Fruit fly (Drosophila melanogaster) whole organism, embryonic: Measurements from ENCODE around the gene Osi10a.

Experiments used
- Abd-B ChIP-seq: fragments of 200-800 bp; sonication (Bioruptor generic); optimal IDR thresholded peaks from 2 replicates; lab custom pipeline; 2018; ENCODE audit warnings: missing biosample characterization, mild to moderate bottlenecking, missing genetic modification characterization, moderate library complexity
- Adf1 ChIP-seq: fragments of 200-800 bp; sonication (Bioruptor generic); IDR thresholded peaks from 2 replicates; pipeline ENCODE4 v1.3.6; 2022; ENCODE audit warnings: missing biosample characterization, missing genetic modification characterization
- Blimp-1 ChIP-seq: fragments of 200-800 bp; sonication (Bioruptor generic); optimal IDR thresholded peaks from 3 replicates; lab custom pipeline; 2018; ENCODE audit warnings: missing biosample characterization, missing genetic modification characterization, mild to moderate bottlenecking, moderate library complexity, missing genetic modification reagents
- CG10565 ChIP-seq: fragments of 200-800 bp; sonication (Bioruptor generic); optimal IDR thresholded peaks from 3 replicates; lab custom pipeline; 2016; ENCODE audit warnings: missing biosample characterization, mild to moderate bottlenecking, missing genetic modification characterization
- CG11247 ChIP-seq: fragments of 200-800 bp; sonication (Bioruptor generic); IDR thresholded peaks from 2 replicates; pipeline ENCODE4 v1.3.6; 2022; ENCODE audit warnings: missing biosample characterization, missing genetic modification characterization
- CG11456 ChIP-seq: fragments of 200-800 bp; sonication (Bioruptor generic); IDR thresholded peaks from 3 replicates; pipeline ENCODE4 v1.3.6; 2022; ENCODE audit warnings: missing biosample characterization, missing genetic modification characterization
- CG12236 ChIP-seq: fragments of 200-800 bp; sonication (Bioruptor generic); optimal IDR thresholded peaks from 2 replicates; lab custom pipeline; 2016; ENCODE audit warnings: missing biosample characterization, missing genetic modification characterization
- CG15269 ChIP-seq: fragments of 200-800 bp; sonication (Bioruptor generic); optimal IDR thresholded peaks from 2 replicates; lab custom pipeline; 2018; ENCODE audit warnings: missing biosample characterization, mild to moderate bottlenecking, missing genetic modification characterization, moderate library complexity
- CG15514 ChIP-seq: fragments of 200-800 bp; sonication (Bioruptor generic); optimal IDR thresholded peaks from 3 replicates; lab custom pipeline; 2017; ENCODE audit warnings: missing biosample characterization, missing genetic modification characterization, mild to moderate bottlenecking, moderate library complexity, missing genetic modification reagents
- CG15601 ChIP-seq: fragments of 200-800 bp; sonication (Bioruptor generic); optimal IDR thresholded peaks from 3 replicates; lab custom pipeline; 2019; ENCODE audit warnings: missing biosample characterization, mild to moderate bottlenecking, missing genetic modification characterization, moderate library complexity
- CG1647 ChIP-seq: fragments of 200-800 bp; sonication (Bioruptor generic); optimal IDR thresholded peaks from 3 replicates; lab custom pipeline; 2016; ENCODE audit warnings: missing biosample characterization, missing genetic modification characterization
- CG17385 ChIP-seq: fragments of 200-800 bp; sonication (Bioruptor generic); optimal IDR thresholded peaks from 3 replicates; lab custom pipeline; 2018; ENCODE audit warnings: missing biosample characterization, mild to moderate bottlenecking, missing genetic modification characterization
- CG18619 ChIP-seq: fragments of 200-800 bp; sonication (Bioruptor generic); optimal IDR thresholded peaks from 3 replicates; lab custom pipeline; 2017; ENCODE audit warnings: missing biosample characterization, mild to moderate bottlenecking, missing genetic modification characterization
- CG2116 ChIP-seq: fragments of 200-800 bp; sonication (Bioruptor generic); optimal IDR thresholded peaks from 3 replicates; lab custom pipeline; 2018; ENCODE audit warnings: missing biosample characterization, mild to moderate bottlenecking, missing genetic modification characterization
- CG30403 ChIP-seq: fragments of 200-800 bp; sonication (Bioruptor generic); optimal IDR thresholded peaks from 3 replicates; lab custom pipeline; 2016; ENCODE audit warnings: missing biosample characterization, missing genetic modification characterization
- CG4730 ChIP-seq: fragments of 200-800 bp; sonication (Bioruptor generic); IDR thresholded peaks from 2 replicates; pipeline ENCODE4 v1.3.6; 2022; ENCODE audit warnings: missing biosample characterization, missing genetic modification characterization
- CG7745 ChIP-seq: fragments of 200-800 bp; sonication (Bioruptor generic); optimal IDR thresholded peaks from 2 replicates; lab custom pipeline; 2018; ENCODE audit warnings: missing biosample characterization, mild to moderate bottlenecking, missing genetic modification characterization, moderate library complexity
- CG7928 ChIP-seq: fragments of 200-800 bp; sonication (Bioruptor generic); optimal IDR thresholded peaks from 2 replicates; lab custom pipeline; 2017; ENCODE audit warnings: missing biosample characterization, mild to moderate bottlenecking, missing genetic modification characterization
- CG8388 ChIP-seq: fragments of 200-800 bp; sonication (Bioruptor generic); optimal IDR thresholded peaks from 2 replicates; lab custom pipeline; 2019; ENCODE audit warnings: missing biosample characterization, mild to moderate bottlenecking, missing genetic modification characterization, moderate library complexity
- CG9437 ChIP-seq: fragments of 200-800 bp; sonication (Bioruptor generic); optimal IDR thresholded peaks from 2 replicates; lab custom pipeline; 2018; ENCODE audit warnings: missing biosample characterization, mild to moderate bottlenecking, missing genetic modification characterization
- CTCF ChIP-seq: fragments of 200-800 bp; sonication (Bioruptor generic); optimal IDR thresholded peaks from 2 replicates; lab custom pipeline; 2017; ENCODE audit warnings: missing biosample characterization, mild to moderate bottlenecking, missing genetic modification characterization, moderate library complexity
- Ets65A ChIP-seq: fragments of 200-800 bp; sonication (Bioruptor generic); peaks from one replicate; lab custom pipeline; 2016; ENCODE audit warnings: missing biosample characterization, missing genetic modification characterization
- HmgZ ChIP-seq: fragments of 200-800 bp; sonication (Bioruptor generic); optimal IDR thresholded peaks from 2 replicates; lab custom pipeline; 2018; ENCODE audit warnings: missing biosample characterization, mild to moderate bottlenecking, missing genetic modification characterization
- Hmx ChIP-seq: fragments of 200-800 bp; sonication (Bioruptor generic); optimal IDR thresholded peaks from 2 replicates; lab custom pipeline; 2016; ENCODE audit warnings: missing biosample characterization, missing genetic modification characterization
- Hr78 ChIP-seq, 2 experiments: fragments of 200-800 bp in 1 of 2; fragments of >200 bp in 1 of 2; sonication (Bioruptor generic) in 1 of 2; optimal IDR thresholded peaks; 2 replicates each; lab custom pipeline; 2017 to 2019; ENCODE audit warnings: missing biosample characterization in 2 of 2, missing genetic modification characterization in 2 of 2, mild to moderate bottlenecking in 1 of 2, moderate library complexity in 1 of 2
- Hsf ChIP-seq: fragments of 200-800 bp; sonication (Bioruptor generic); optimal IDR thresholded peaks from 3 replicates; lab custom pipeline; 2016; ENCODE audit warnings: missing biosample characterization, missing genetic modification characterization
- Kr ChIP-seq: fragments of 200-800 bp; sonication (Bioruptor generic); optimal IDR thresholded peaks from 2 replicates; lab custom pipeline; 2017; ENCODE audit warnings: missing biosample characterization, mild to moderate bottlenecking, missing genetic modification characterization
- Pdp1 ChIP-seq, 2 experiments: fragments of 200-800 bp; sonication (Bioruptor generic); optimal IDR thresholded peaks; 3 replicates each; lab custom pipeline; 2016; ENCODE audit warnings: missing biosample characterization in 2 of 2, missing genetic modification characterization in 2 of 2, mild to moderate bottlenecking in 1 of 2, moderate library complexity in 1 of 2
- Side ChIP-seq: fragments of 200-800 bp; sonication (Bioruptor generic); optimal IDR thresholded peaks from 2 replicates; lab custom pipeline; 2016; ENCODE audit warnings: missing biosample characterization, missing genetic modification characterization
- ash1 ChIP-seq: fragments of 200-800 bp; sonication (Bioruptor generic); optimal IDR thresholded peaks from 2 replicates; lab custom pipeline; 2018; ENCODE audit warnings: missing biosample characterization, mild to moderate bottlenecking, missing genetic modification characterization
- chif ChIP-seq, 2 experiments: fragments of 200-800 bp; sonication (Bioruptor generic); optimal IDR thresholded peaks; 3 replicates each; lab custom pipeline; 2016; ENCODE audit warnings: missing biosample characterization in 2 of 2, missing genetic modification characterization in 2 of 2
- ci ChIP-seq: fragments of 200-800 bp; sonication (Bioruptor generic); IDR thresholded peaks from 3 replicates; pipeline ENCODE4 v1.3.6; 2022; ENCODE audit warnings: missing biosample characterization, missing genetic modification characterization
- crol ChIP-seq: fragments of 200-800 bp; sonication (Bioruptor generic); IDR thresholded peaks from 2 replicates; pipeline ENCODE4 v1.3.6; 2022; ENCODE audit warnings: missing biosample characterization, missing genetic modification characterization
- danr ChIP-seq: fragments of 200-800 bp; sonication (Bioruptor generic); IDR thresholded peaks from 2 replicates; pipeline ENCODE4 v1.3.6; 2022; ENCODE audit warnings: missing biosample characterization, missing genetic modification characterization
- hth ChIP-seq: fragments of >200 bp; optimal IDR thresholded peaks from 2 replicates; lab custom pipeline; 2017; ENCODE audit warnings: inconsistent platforms
- kni ChIP-seq: fragments of 200-800 bp; sonication (Bioruptor generic); optimal IDR thresholded peaks from 3 replicates; lab custom pipeline; 2017; ENCODE audit warnings: mild to moderate bottlenecking, missing biosample characterization, missing genetic modification reagents, missing genetic modification characterization
- mam ChIP-seq: fragments of 200-800 bp; sonication (Bioruptor generic); optimal IDR thresholded peaks from 3 replicates; lab custom pipeline; 2016; ENCODE audit warnings: missing biosample characterization, missing genetic modification characterization
- oc ChIP-seq: fragments of 200-800 bp; sonication (Bioruptor generic); optimal IDR thresholded peaks from 2 replicates; lab custom pipeline; 2018; ENCODE audit warnings: missing biosample characterization, mild to moderate bottlenecking, missing genetic modification characterization, moderate library complexity
- onecut ChIP-seq: fragments of 200-800 bp; sonication (Bioruptor generic); IDR thresholded peaks from 2 replicates; pipeline ENCODE4 v1.3.6; 2022; ENCODE audit warnings: missing biosample characterization, missing genetic modification characterization
- pfk ChIP-seq: fragments of 200-800 bp; sonication (Bioruptor generic); optimal IDR thresholded peaks from 2 replicates; lab custom pipeline; 2018; ENCODE audit warnings: missing biosample characterization, mild to moderate bottlenecking, missing genetic modification characterization, moderate library complexity
- pita ChIP-seq: fragments of 200-800 bp; sonication (Bioruptor generic); optimal IDR thresholded peaks from 2 replicates; lab custom pipeline; 2017; ENCODE audit warnings: missing biosample characterization, mild to moderate bottlenecking, missing genetic modification characterization
- sd ChIP-seq: fragments of 200-800 bp; sonication (Bioruptor generic); optimal IDR thresholded peaks from 3 replicates; lab custom pipeline; 2018; ENCODE audit warnings: missing biosample characterization, mild to moderate bottlenecking, missing genetic modification characterization, moderate library complexity
- tap ChIP-seq: fragments of 200-800 bp; optimal IDR thresholded peaks from 3 replicates; lab custom pipeline; 2019; ENCODE audit warnings: missing biosample characterization, mild to moderate bottlenecking, missing genetic modification characterization, moderate library complexity
- tin ChIP-seq: fragments of 200-800 bp; sonication (Bioruptor generic); optimal IDR thresholded peaks from 3 replicates; lab custom pipeline; 2016; ENCODE audit warnings: missing biosample characterization, missing genetic modification characterization
- usp ChIP-seq: fragments of >200 bp; optimal IDR thresholded peaks from 2 replicates; lab custom pipeline; 2017; ENCODE audit warnings: missing biosample characterization, missing genetic modification characterization
- wor ChIP-seq: fragments of 200-800 bp; sonication (Bioruptor generic); IDR thresholded peaks from 2 replicates; pipeline ENCODE4 v1.3.6; 2022; ENCODE audit warnings: missing biosample characterization, missing genetic modification characterization
- zen2 ChIP-seq: fragments of 200-800 bp; sonication (Bioruptor generic); IDR thresholded peaks from 3 replicates; pipeline ENCODE4 v1.3.6; 2022; ENCODE audit warnings: missing biosample characterization, missing genetic modification characterization; ENCODE audit not compliant: partially characterized antibody

Gene Osi10a

DNA sequence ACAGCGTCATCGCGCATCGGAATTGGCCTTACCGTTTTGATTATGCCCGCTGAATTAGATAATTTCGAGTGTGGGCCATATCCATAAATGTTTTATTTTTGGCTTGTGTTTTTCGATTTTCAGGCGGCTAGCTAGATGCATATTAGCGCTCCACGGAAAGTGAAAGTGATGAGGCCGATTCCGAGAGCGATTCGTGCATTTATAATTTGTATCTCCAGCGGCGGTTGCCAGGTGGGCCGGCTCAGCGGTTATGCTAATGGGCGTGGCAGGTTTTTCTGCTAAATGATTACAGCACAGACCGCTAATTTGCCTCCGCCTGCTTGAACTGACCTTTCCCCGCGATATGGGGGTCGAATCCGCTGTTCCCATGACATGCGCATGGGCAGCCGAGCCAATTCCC, 18.8 kb upstream of the Osi10a start (continued):
- TF ChIP-seq CG8388 (GFP tag; lab: Kevin White, UChicago) (no peak), CG2116 (GFP tag; lab: Kevin White, UChicago) (no peak), Pdp1 (GFP tag; optimal IDR thresholded peaks at IDR 0.05; lab: Kevin White, UChicago) (peak in 1 of 2 experiments; percentile 47), CG15601 (tag; lab: Kevin White, UChicago) (no peak), Hr78 (GFP tag; optimal IDR thresholded peaks at IDR 0.05; lab: Kevin White, UChicago) (peak in 1 of 2 experiments; percentile 79), HmgZ (no peak), CG11456 (GFP tag; lab: Robert Waterston, UW) (no peak), CG9437 (no peak), tin (GFP tag; lab: Kevin White, UChicago) (no peak), Blimp-1 (peak; percentile 91)

DNA sequence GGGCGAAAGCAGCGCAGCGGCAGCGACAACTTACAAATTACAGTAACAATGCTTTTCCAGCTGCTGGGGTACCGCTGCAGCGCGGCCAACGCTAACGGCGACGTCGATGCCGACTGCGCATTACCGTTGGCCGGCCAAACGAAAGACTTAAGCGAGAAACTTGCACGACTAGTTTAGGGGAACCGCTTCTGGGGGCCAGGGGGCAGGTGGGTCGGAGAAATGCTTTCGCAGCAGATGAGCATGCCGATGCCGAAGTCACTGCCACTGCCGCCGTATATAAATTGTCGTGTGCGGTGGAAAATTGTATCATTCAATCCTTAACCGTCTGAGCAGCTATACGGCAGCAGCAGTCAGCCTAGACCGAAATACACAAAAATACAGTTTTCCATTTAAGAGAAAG, 15.1 kb upstream of the Osi10a start, which contains the start of gene Osi7:
Gene Osi7 (plus strand): TSS at position 301 of the 400 bp plus-strand sequence.
- TF ChIP-seq CG12236 (GFP tag; lab: Kevin White, UChicago): no peak
- peak; percentile 47 for TF ChIP-seq oc
- TF ChIP-seq sd (tag; lab: Kevin White, UChicago): peak; percentile 25
- peak; percentile 41 for TF ChIP-seq Blimp-1
- TF ChIP-seq crol (GFP tag; lab: Robert Waterston, UW): peak; percentile 50; the same call in 1 of the 2 replicates

DNA sequence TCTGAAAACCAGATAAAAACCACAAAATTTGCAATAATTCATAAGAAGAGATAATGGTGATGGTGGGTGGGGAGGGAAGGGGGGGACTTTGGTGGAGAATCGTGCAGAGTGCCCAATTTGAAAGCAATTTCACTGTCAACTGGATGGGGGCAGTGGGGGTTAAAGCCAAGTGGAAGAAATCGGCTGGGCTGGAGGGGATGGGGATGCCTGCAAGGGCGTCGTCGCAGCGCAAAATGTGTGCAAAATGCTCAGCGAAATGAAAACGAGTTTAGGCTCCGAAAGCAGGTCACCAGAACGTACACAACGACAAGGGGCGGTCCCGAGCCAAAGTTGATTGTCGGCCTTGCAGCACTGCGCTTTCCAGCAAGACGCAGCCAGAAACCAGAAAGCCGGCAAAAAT, 10.9 kb upstream of the Osi10a start:
- no peak for TF ChIP-seq chif (GFP tag; optimal IDR thresholded peaks at IDR 0.05; lab: Kevin White, UChicago)
- TF ChIP-seq ci: 0 out of 3 replicates have a peak, but pooled peaks have one; percentile 31
- no peak for TF ChIP-seq kni (GFP tag; lab: Kevin White, UChicago)

DNA sequence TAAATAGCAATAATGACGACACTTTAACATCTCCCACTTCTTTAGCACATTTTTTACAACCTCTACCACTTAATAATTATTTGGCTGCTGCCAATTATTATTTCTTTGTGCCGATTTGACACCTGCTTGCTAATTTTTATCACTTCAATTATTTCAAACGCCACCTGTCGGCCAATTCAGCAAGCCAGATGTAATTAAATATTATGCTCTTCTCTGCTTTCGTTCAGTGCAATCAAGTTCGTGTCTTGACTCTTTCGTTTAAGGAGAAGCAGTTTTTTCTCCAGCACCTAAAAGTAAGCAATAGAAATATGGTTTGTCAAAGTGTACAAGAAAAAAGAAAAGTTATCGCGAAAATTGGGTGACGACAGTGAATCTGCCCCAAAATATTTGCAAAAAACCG, 9.3 kb upstream of the Osi10a start:
- TF ChIP-seq wor (no peak), Adf1 (GFP tag; lab: Robert Waterston, UW) (no peak), CG11247 (GFP tag; lab: Robert Waterston, UW) (peak; percentile 46), mam (GFP tag; lab: Kevin White, UChicago) (no peak), CG1647 (GFP tag; lab: Kevin White, UChicago) (no peak), zen2 (no peak), CTCF (GFP tag; lab: Kevin White, UChicago) (peak; percentile 90), CG4730 (no peak), CG7745 (peak; percentile 20), CG7928 (GFP tag; lab: Kevin White, UChicago) (no peak), Hmx (no peak), CG17385 (GFP tag; lab: Kevin White, UChicago) (no peak), Side (GFP tag; lab: Kevin White, UChicago) (no peak), Blimp-1 (peak; percentile 11), pita (GFP tag; lab: Kevin White, UChicago) (peak; percentile 22), CG15269 (tag; lab: Kevin White, UChicago) (no peak), CG15514 (GFP tag; lab: Kevin White, UChicago) (no peak), Abd-B (GFP tag; lab: Kevin White, UChicago) (peak; percentile 59), pfk (no peak), Hsf (GFP tag; lab: Kevin White, UChicago) (no peak), tap (tag; lab: Kevin White, UChicago) (no peak), CG10565 (GFP tag; lab: Kevin White, UChicago) (no peak), usp (GFP tag; lab: Kevin White, UChicago) (no peak), ash1 (GFP tag; lab: Kevin White, UChicago) (no peak), hth (lab: Kevin White, UChicago) (no peak), onecut (GFP tag; lab: Robert Waterston, UW) (no peak), Kr (no peak), CG18619 (no peak), danr (GFP tag; lab: Robert Waterston, UW) (no peak), CG30403 (no peak), Ets65A (GFP tag; lab: Kevin White, UChicago) (no peak)
